Fruit fly (Drosophila melanogaster) S2 (cell line): ENCODE data around the gene CG12231.

Source experiments
- CG8478 ChIP-seq: fragments of >200 bp; optimal IDR thresholded peaks from 2 replicates; lab custom pipeline; 2018
- CTCF ChIP-seq, 2 experiments: fragments of >200 bp; optimal IDR thresholded peaks; 2 replicates each; lab custom pipeline; 2018

CG12231 gene

dm6 chrX:19494285-19494684 lies 37.3 kb downstream of the CG12231 start, which contains the start of gene CG12204:
CG12204 (minus strand) TSS chrX:19494401.
- TF ChIP-seq CTCF (optimal IDR thresholded peaks at IDR 0.05; lab: Kevin White, UChicago): no peak
- no peak for TF ChIP-seq CG8478 (lab: Kevin White, UChicago)

dm6 chrX:19491984-19492584 lies 39.5 kb downstream of the CG12231 start, which contains the start of the genes pcm and ND-18:
pcm (minus strand) TSS chrX:19492011.
ND-18 (plus strand) TSS chrX:19492421.
- no peak for TF ChIP-seq CTCF (optimal IDR thresholded peaks at IDR 0.05; lab: Kevin White, UChicago)
- TF ChIP-seq CG8478 (lab: Kevin White, UChicago): no peak

dm6 chrX:19485057-19485456 lies 46.5 kb downstream of the CG12231 start:
- no peak for TF ChIP-seq CTCF (optimal IDR thresholded peaks at IDR 0.05; lab: Kevin White, UChicago)
- TF ChIP-seq CG8478 (lab: Kevin White, UChicago): no peak
